Worm (Caenorhabditis elegans): ENCODE measurements around the gene gar-3.

DNA sequence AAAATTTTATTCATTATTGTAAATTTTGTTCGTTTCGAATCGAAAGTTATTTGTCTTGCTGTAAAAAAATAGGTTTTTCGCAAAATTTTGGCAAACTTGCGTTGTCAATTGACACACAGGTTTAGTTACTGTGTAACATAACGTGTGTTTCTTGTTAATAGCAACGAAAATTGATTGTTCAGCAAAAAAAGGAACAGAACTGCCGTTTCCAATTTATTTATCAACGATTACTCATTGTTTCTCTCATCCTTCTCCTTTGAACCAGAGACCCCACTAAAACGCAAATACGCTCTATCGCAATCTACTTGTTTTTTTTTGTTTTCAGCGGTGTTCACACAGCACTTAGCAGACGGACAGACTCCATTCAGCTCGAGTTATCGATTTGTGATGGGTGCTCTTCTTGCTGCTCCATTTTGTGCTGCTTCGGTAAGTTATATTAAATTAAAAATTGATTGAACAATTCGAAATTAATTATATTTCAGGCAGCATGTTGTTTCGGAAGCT, 18.2 kb upstream of the gar-3 start, which contains the start of gene R11H6.2:
- no peak for TF ChIP-seq W03F9.2 (tag; optimal IDR thresholded peaks at IDR 0.05)
- TF ChIP-seq him-1 (tag; optimal IDR thresholded peaks at IDR 0.05), result no peak
- no peak for TF ChIP-seq dao-5 (tag; optimal IDR thresholded peaks at IDR 0.05)
